Worm (Caenorhabditis elegans): ENCODE measurements around the gene C45B2.1.

DNA sequence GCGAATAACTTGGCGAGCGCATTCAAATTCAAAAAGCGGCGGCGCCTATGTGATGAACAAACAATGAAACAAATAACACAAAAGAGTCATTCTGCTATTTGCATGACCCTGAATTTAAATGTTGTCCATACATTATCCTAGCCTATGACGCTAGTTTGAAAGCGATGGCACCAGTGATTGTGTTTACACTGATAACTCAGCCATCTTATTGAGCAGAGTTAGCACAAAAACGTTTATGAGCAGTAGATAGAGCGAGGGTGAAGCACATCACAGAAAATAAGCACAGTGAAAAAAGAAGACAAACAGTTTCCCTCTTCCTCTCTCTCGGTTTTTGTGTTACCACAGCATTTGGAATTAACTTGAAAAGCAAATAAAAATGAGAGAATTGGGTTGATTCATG, 42.6 kb upstream of the C45B2.1 start:
- TF ChIP-seq snpc-4 (tag; optimal IDR thresholded peaks at IDR 0.05) (no peak), unc-120 (tag; optimal IDR thresholded peaks at IDR 0.05; ENCODE audit: poor library complexity, severe bottlenecking) (no peak), nhr-12 (tag; optimal IDR thresholded peaks at IDR 0.05) (no peak), lin-13 (tag; optimal IDR thresholded peaks at IDR 0.05) (no peak), elt-3 (tag; optimal IDR thresholded peaks at IDR 0.05) (no peak), cnd-1 (tag; optimal IDR thresholded peaks at IDR 0.05) (no peak), unc-62 (GFP tag; optimal IDR thresholded peaks at IDR 0.05) (no peak), ztf-11 (tag; optimal IDR thresholded peaks at IDR 0.05) (no peak), M03D4.4 (tag; optimal IDR thresholded peaks at IDR 0.05) (no peak)
